Fruit fly (Drosophila melanogaster): ENCODE data around the gene CG13671.
A peak's percentile ranks its signal among the peaks of the same experiment; 100 is the strongest.

DNA sequence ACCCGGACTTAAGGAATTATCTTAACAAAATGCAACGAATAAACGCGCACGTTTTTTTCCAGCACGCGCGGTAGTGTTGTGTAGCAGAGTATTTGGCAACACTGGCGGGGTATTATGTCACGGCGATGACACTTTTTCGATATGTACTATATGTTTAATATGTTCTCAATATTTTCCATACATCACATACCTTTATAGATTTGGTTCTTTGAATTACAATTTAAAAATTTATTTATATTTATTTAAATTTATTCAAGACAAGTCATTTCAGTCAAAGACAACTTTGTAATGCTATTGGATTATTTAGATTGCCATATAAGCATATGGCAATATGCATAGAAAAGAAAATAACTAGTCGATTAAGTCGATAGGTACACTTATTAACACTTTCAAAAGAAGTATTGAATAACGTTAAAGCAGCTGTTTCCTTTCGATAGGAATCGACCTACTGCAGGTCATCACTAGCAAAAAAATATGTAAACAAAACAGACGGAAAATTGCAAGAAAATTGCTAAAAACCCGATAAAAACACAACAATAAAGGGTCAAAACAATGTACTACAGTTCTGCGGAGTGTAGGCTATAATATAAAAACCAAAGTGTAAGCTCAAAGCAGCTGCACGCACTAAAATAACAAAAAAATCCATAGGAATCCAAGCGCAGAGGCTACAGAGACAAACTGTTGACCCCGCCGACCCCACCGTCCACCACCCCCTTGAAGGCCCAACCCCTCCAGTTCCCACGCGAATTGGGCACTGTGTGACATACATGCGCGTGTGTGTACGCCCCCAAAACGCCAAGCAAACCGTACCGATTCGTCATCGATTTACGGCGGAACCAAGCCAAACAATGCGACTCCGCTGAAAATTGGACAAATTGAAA lies 46.5 kb downstream of the CG13671 start, which contains the start of the genes CG7182 and GAPcenA:
- TF ChIP-seq CG7045 (GFP tag; optimal IDR thresholded peaks at IDR 0.05) (peak; percentile 80), kay (GFP tag; ENCODE audit: borderline replicate concordance) (no peak), CG33017 (tag; optimal IDR thresholded peaks at IDR 0.05) (peak; percentile 83), Mnt (GFP tag; optimal IDR thresholded peaks at IDR 0.05) (peak; percentile 94), CG12768 (GFP tag; optimal IDR thresholded peaks at IDR 0.05) (peak; percentile 76), bab1 (GFP tag; optimal IDR thresholded peaks at IDR 0.05) (peak; percentile 80), CG7101 (tag; optimal IDR thresholded peaks at IDR 0.05) (peak; percentile 89), CG11617 (GFP tag; optimal IDR thresholded peaks at IDR 0.05) (peak; percentile 88)
